Worm (Caenorhabditis elegans) whole organism, L3 larva: ENCODE results near the gene F55G1.7.

Experiments
- fos-1 ChIP-seq: fragments of 150-350 bp; optimal IDR thresholded peaks from 2 replicates; lab custom pipeline; 2014; ENCODE audit warnings: missing biosample characterization, missing genetic modification characterization
- nhr-12 ChIP-seq: fragments of 150-350 bp; optimal IDR thresholded peaks from 2 replicates; lab custom pipeline; 2014; ENCODE audit warnings: missing biosample characterization, missing genetic modification characterization
- nhr-25 ChIP-seq: sonication (generic microtip); optimal IDR thresholded peaks from 2 replicates; lab custom pipeline; 2017; ENCODE audit warnings: missing biosample characterization, missing genetic modification characterization
- nhr-28 ChIP-seq: fragments of 150-350 bp; optimal IDR thresholded peaks from 2 replicates; lab custom pipeline; 2014; ENCODE audit warnings: missing biosample characterization, missing genetic modification characterization
- unc-62 ChIP-seq: fragments of 150-350 bp; sonication (generic microtip); optimal IDR thresholded peaks from 4 replicates; lab custom pipeline; 2014; ENCODE audit warnings: missing biosample characterization, missing genetic modification reagents, missing genetic modification characterization

DNA sequence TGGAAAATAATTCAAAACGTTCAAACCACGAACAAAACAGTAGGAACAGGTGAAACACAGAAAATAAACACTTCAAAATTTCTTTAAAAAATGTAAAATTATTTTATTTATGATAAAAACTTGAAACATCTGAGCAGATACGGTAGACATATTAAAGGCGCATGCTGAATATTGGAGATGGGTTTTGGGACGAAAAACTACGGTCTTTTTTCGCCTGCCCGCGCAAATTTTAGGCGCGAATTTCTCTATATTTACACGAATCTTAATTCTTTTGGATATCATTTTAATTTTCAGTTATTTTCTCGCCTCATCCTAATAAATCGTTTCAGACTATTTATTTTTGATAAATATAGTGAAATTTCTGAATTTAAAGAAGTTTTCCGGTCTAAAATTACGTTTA lies 8.1 kb upstream of the F55G1.7 start:
- TF ChIP-seq nhr-12 (no peak), nhr-28 (no peak), unc-62 (no peak), nhr-25 (tag; lab: Kevin White, UChicago) (no peak), fos-1 (no peak)
